Worm (Caenorhabditis elegans) whole organism, young adult: ENCODE results near the gene F31F6.3.

Experiments used
- C06A6.2 ChIP-seq: fragments of 200-800 bp; sonication (Bioruptor generic); conservative IDR thresholded peaks from 2 replicates; pipeline ENCODE4 v1.3.6; 2022; ENCODE audit warnings: missing genetic modification characterization, missing compliant biosample characterization
- F10E7.11 ChIP-seq: sonication (generic microtip); optimal IDR thresholded peaks from 2 replicates; lab custom pipeline; 2017; ENCODE audit warnings: mild to moderate bottlenecking, missing genetic modification characterization, moderate library complexity, missing compliant biosample characterization
- F22D6.2 ChIP-seq: sonication (generic microtip); optimal IDR thresholded peaks from 2 replicates; lab custom pipeline; 2016; ENCODE audit warnings: mild to moderate bottlenecking, missing genetic modification characterization, missing compliant biosample characterization
- F33H1.4 ChIP-seq: fragments of 200-800 bp; sonication (Bioruptor generic); IDR thresholded peaks from 2 replicates; pipeline ENCODE4 v1.3.6; 2022; ENCODE audit warnings: missing genetic modification reagents, missing genetic modification characterization, missing compliant biosample characterization
- F37B4.10 ChIP-seq: fragments of 200-800 bp; sonication (Bioruptor generic); IDR thresholded peaks from 2 replicates; pipeline ENCODE4 v1.3.6; 2022; ENCODE audit warnings: missing genetic modification characterization, missing compliant biosample characterization
- F39B2.1 ChIP-seq: fragments of 200-800 bp; sonication (Bioruptor generic); IDR thresholded peaks from 2 replicates; pipeline ENCODE4 v1.3.6; 2022; ENCODE audit warnings: missing genetic modification reagents, missing genetic modification characterization, missing compliant biosample characterization
- F52B5.7 ChIP-seq: sonication (generic microtip); optimal IDR thresholded peaks from 2 replicates; lab custom pipeline; 2016; ENCODE audit warnings: mild to moderate bottlenecking, missing genetic modification characterization, missing compliant biosample characterization
- F57C9.4 ChIP-seq: sonication (generic microtip); optimal IDR thresholded peaks from 2 replicates; lab custom pipeline; 2017; ENCODE audit warnings: mild to moderate bottlenecking, missing genetic modification characterization, missing compliant biosample characterization
- T07F8.4 ChIP-seq: sonication (generic microtip); optimal IDR thresholded peaks from 2 replicates; lab custom pipeline; 2016; ENCODE audit warnings: mild to moderate bottlenecking, missing genetic modification characterization, moderate library complexity, missing compliant biosample characterization
- T26A5.8 ChIP-seq: sonication (generic microtip); optimal IDR thresholded peaks from 2 replicates; lab custom pipeline; 2016; ENCODE audit warnings: missing genetic modification characterization, missing compliant biosample characterization
- Y56A3A.18 ChIP-seq: fragments of 200-800 bp; sonication (Bioruptor generic); IDR thresholded peaks from 2 replicates; pipeline ENCODE4 v1.3.6; 2022; ENCODE audit warnings: missing genetic modification reagents, missing genetic modification characterization, missing compliant biosample characterization
- Y67H2A.10 ChIP-seq: fragments of 200-800 bp; sonication (Bioruptor generic); conservative IDR thresholded peaks from 2 replicates; pipeline ENCODE4 v1.3.6; 2022; ENCODE audit warnings: missing genetic modification reagents, missing genetic modification characterization, missing compliant biosample characterization
- Y79H2A.3 ChIP-seq: fragments of 200-800 bp; sonication (Bioruptor generic); conservative IDR thresholded peaks from 2 replicates; pipeline ENCODE4 v1.3.6; 2022; ENCODE audit warnings: missing genetic modification reagents, missing genetic modification characterization, missing compliant biosample characterization
- athp-1 ChIP-seq: sonication (generic microtip); optimal IDR thresholded peaks from 2 replicates; lab custom pipeline; 2017; ENCODE audit warnings: mild to moderate bottlenecking, missing genetic modification characterization, missing compliant biosample characterization
- attf-6 ChIP-seq: fragments of 200-800 bp; sonication (Bioruptor generic); IDR thresholded peaks from 2 replicates; pipeline ENCODE4 v1.3.6; 2022; ENCODE audit warnings: missing genetic modification reagents, missing genetic modification characterization, missing compliant biosample characterization
- ccch-3 ChIP-seq: fragments of 200-800 bp; sonication (Bioruptor generic); optimal IDR thresholded peaks from 2 replicates; lab custom pipeline; 2018; ENCODE audit warnings: mild to moderate bottlenecking, missing genetic modification characterization, missing compliant biosample characterization
- cebp-2 ChIP-seq: fragments of 200-800 bp; sonication (Bioruptor generic); IDR thresholded peaks from 2 replicates; pipeline ENCODE4 v1.3.6; 2022; ENCODE audit warnings: missing genetic modification characterization, missing compliant biosample characterization
- ceh-100 ChIP-seq: fragments of 200-800 bp; sonication (Bioruptor generic); IDR thresholded peaks from 2 replicates; pipeline ENCODE4 v1.3.6; 2022; ENCODE audit warnings: missing genetic modification reagents, missing genetic modification characterization, missing compliant biosample characterization
- ceh-27 ChIP-seq: fragments of 200-800 bp; sonication (Bioruptor generic); optimal IDR thresholded peaks from 2 replicates; lab custom pipeline; 2018; ENCODE audit warnings: mild to moderate bottlenecking, missing genetic modification characterization, moderate library complexity, missing compliant biosample characterization
- ceh-40 ChIP-seq: fragments of 200-800 bp; sonication (Bioruptor generic); IDR thresholded peaks from 2 replicates; pipeline ENCODE4 v1.3.6; 2022; ENCODE audit warnings: missing genetic modification characterization, missing compliant biosample characterization
- egl-44 ChIP-seq: fragments of 200-800 bp; sonication (Bioruptor generic); IDR thresholded peaks from 2 replicates; pipeline ENCODE4 v1.3.6; 2022; ENCODE audit warnings: missing genetic modification reagents, missing genetic modification characterization, missing compliant biosample characterization
- fkh-3 ChIP-seq: sonication (generic microtip); optimal IDR thresholded peaks from 2 replicates; lab custom pipeline; 2016; ENCODE audit warnings: mild to moderate bottlenecking, missing genetic modification characterization, missing compliant biosample characterization
- him-1 ChIP-seq: sonication (generic microtip); optimal IDR thresholded peaks from 2 replicates; lab custom pipeline; 2016; ENCODE audit warnings: missing genotype, missing genetic modification reagents, missing genetic modification characterization, missing compliant biosample characterization
- hlh-12 ChIP-seq: sonication (generic microtip); optimal IDR thresholded peaks from 2 replicates; lab custom pipeline; 2016; ENCODE audit warnings: missing genetic modification characterization, missing compliant biosample characterization
- hmg-1.2 ChIP-seq: fragments of 200-800 bp; sonication (Bioruptor generic); IDR thresholded peaks from 2 replicates; pipeline ENCODE4 v1.3.6; 2022; ENCODE audit warnings: missing genetic modification reagents, missing genetic modification characterization, missing compliant biosample characterization
- lin-35 ChIP-seq, 3 experiments: fragments of 150-350 bp in 2 of 3; sonication (generic microtip) in 1 of 3; optimal IDR thresholded peaks; 2 replicates each; lab custom pipeline; 2014 to 2018; ENCODE audit warnings: missing biosample characterization in 3 of 3, missing genetic modification characterization in 3 of 3, missing genetic modification reagents in 3 of 3
- lin-40 ChIP-seq: sonication (generic microtip); optimal IDR thresholded peaks from 2 replicates; lab custom pipeline; 2016; ENCODE audit warnings: missing genetic modification characterization, mild to moderate bottlenecking, missing compliant biosample characterization, missing genotype, missing genetic modification reagents
- lsl-1 ChIP-seq: fragments of 200-800 bp; sonication (Bioruptor generic); optimal IDR thresholded peaks from 2 replicates; lab custom pipeline; 2018; ENCODE audit warnings: mild to moderate bottlenecking, missing genetic modification characterization, moderate library complexity, missing compliant biosample characterization
- lsy-27 ChIP-seq: sonication (generic microtip); optimal IDR thresholded peaks from 2 replicates; lab custom pipeline; 2017; ENCODE audit warnings: missing genetic modification characterization, mild to moderate bottlenecking, missing compliant biosample characterization, antibody characterized with exemption, missing genotype, borderline replicate concordance; ENCODE audit not compliant: insufficient read depth
- madf-3 ChIP-seq: fragments of 200-800 bp; sonication (Bioruptor generic); IDR thresholded peaks from 2 replicates; pipeline ENCODE4 v1.3.6; 2022; ENCODE audit warnings: missing genetic modification reagents, missing genetic modification characterization, missing compliant biosample characterization
- nhr-179 ChIP-seq: sonication (generic microtip); optimal IDR thresholded peaks from 2 replicates; lab custom pipeline; 2016; ENCODE audit warnings: mild to moderate bottlenecking, missing genetic modification characterization, missing compliant biosample characterization
- nhr-90 ChIP-seq: sonication (generic microtip); optimal IDR thresholded peaks from 2 replicates; lab custom pipeline; 2016; ENCODE audit warnings: missing genotype, mild to moderate bottlenecking, missing genetic modification characterization, missing compliant biosample characterization
- pbrm-1 ChIP-seq: fragments of 200-800 bp; sonication (Bioruptor generic); IDR thresholded peaks from 2 replicates; pipeline ENCODE4 v1.3.6; 2022; ENCODE audit warnings: missing genetic modification reagents, missing genetic modification characterization, missing compliant biosample characterization
- rec-8 ChIP-seq, 2 experiments: sonication (generic microtip); optimal IDR thresholded peaks; 2 replicates each; lab custom pipeline; 2016; ENCODE audit warnings: mild to moderate bottlenecking in 2 of 2, missing genetic modification characterization in 2 of 2, missing genetic modification reagents in 2 of 2, missing genotype in 2 of 2, missing biosample characterization in 1 of 2, missing compliant biosample characterization in 1 of 2, moderate library complexity in 1 of 2
- repo-1 ChIP-seq: sonication (generic microtip); optimal IDR thresholded peaks from 2 replicates; lab custom pipeline; 2017; ENCODE audit warnings: mild to moderate bottlenecking, missing genetic modification characterization, missing compliant biosample characterization
- rpc-1 ChIP-seq, 2 experiments: fragments of 150-350 bp in 1 of 2; sonication (generic microtip) in 1 of 2; optimal IDR thresholded peaks; 2 replicates each; lab custom pipeline; 2014 to 2018; ENCODE audit warnings: missing biosample characterization in 1 of 2, missing genetic modification characterization in 1 of 2, missing genetic modification reagents in 1 of 2, missing genotype in 1 of 2
- sdz-38 ChIP-seq: sonication (generic microtip); optimal IDR thresholded peaks from 2 replicates; lab custom pipeline; 2016; ENCODE audit warnings: missing genotype, missing genetic modification characterization, missing compliant biosample characterization
- sea-2 ChIP-seq: fragments of 200-800 bp; sonication (Bioruptor generic); IDR thresholded peaks from 2 replicates; pipeline ENCODE4 v1.3.6; 2022; ENCODE audit warnings: missing genetic modification characterization, missing compliant biosample characterization
- snpc-1.1 ChIP-seq: sonication (generic microtip); optimal IDR thresholded peaks from 2 replicates; lab custom pipeline; 2017; ENCODE audit warnings: missing genetic modification characterization, mild to moderate bottlenecking, missing compliant biosample characterization, antibody characterized with exemption, moderate library complexity, missing genotype, missing genetic modification reagents; ENCODE audit not compliant: insufficient read depth
- somi-1 ChIP-seq: fragments of 200-800 bp; sonication (Bioruptor generic); optimal IDR thresholded peaks from 2 replicates; lab custom pipeline; 2018; ENCODE audit warnings: mild to moderate bottlenecking, missing genetic modification characterization, missing compliant biosample characterization
- unc-130 ChIP-seq: sonication (generic microtip); optimal IDR thresholded peaks from 2 replicates; lab custom pipeline; 2016; ENCODE audit warnings: missing genetic modification reagents, missing genetic modification characterization, missing compliant biosample characterization
- xnd-1 ChIP-seq: sonication (generic microtip); optimal IDR thresholded peaks from 2 replicates; lab custom pipeline; 2016; ENCODE audit warnings: missing genotype, missing genetic modification reagents, missing genetic modification characterization, missing compliant biosample characterization
- zim-3 ChIP-seq: sonication (generic microtip); optimal IDR thresholded peaks from 2 replicates; lab custom pipeline; 2017; ENCODE audit warnings: mild to moderate bottlenecking, missing genetic modification characterization, moderate library complexity, missing compliant biosample characterization
- ztf-18 ChIP-seq: sonication (generic microtip); optimal IDR thresholded peaks from 2 replicates; lab custom pipeline; 2016; ENCODE audit warnings: missing genotype, mild to moderate bottlenecking, missing genetic modification characterization, missing compliant biosample characterization
- ztf-25 ChIP-seq: fragments of 200-800 bp; sonication (Bioruptor generic); IDR thresholded peaks from 2 replicates; pipeline ENCODE4 v1.3.6; 2022; ENCODE audit warnings: missing genetic modification reagents, missing genetic modification characterization, missing compliant biosample characterization

The F31F6.3 gene

DNA sequence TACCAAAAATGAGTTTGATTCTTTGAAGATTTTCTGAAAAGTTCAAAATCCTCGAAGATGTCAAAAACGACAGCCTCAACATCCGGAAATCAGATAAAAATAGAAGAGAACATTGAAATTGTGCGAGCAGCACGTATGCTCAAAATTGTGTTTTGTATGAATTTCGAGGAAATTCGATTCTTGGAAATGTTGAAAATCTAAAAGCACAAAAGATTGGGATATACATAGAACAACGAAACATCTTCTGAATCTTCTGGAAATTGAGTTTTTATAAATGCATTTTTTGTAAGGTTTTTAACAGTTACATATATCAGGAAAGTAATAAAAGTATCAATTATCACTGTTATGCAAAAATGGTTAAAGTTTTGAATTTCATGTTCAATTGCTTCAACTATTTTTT is 38.0 kb upstream of the F31F6.3 start (continued):
- TF ChIP-seq rec-8 (tag; optimal IDR thresholded peaks at IDR 0.05; lab: Kevin White, UChicago), result no peak
- no peak for TF ChIP-seq athp-1
- TF ChIP-seq ztf-18 (tag; lab: Kevin White, UChicago), result no peak
- TF ChIP-seq unc-130, result no peak

DNA sequence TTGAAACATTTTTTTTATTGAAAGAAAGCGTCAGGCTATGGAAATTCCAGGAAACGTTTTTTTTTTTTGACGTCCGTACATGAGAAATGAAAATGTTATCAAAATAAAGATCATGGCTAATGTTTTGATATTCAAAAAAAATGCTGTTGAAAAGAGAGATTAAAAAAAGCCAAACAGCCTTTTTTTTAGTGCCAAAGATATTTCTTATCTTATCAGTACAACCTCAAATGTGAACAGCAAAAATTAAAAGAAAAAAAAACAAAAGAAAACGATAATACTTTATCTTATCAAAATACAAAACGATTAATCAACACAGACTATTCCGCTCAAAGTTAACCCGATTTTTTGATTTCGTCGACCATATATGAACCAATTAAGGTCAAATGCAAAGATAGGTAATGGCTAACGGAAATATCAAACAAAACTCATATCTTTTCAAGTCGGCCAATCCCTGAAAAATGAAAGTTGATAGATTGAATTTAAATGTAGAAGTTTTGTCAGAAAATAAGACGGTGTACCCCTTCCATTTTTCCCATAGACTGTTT is 34.7 kb upstream of the F31F6.3 start:
- TF ChIP-seq nhr-90 (tag; lab: Kevin White, UChicago), result no peak
- TF ChIP-seq ztf-25 (GFP tag; lab: Robert Waterston, UW), result no peak
- no peak for TF ChIP-seq ceh-40 (GFP tag; lab: Robert Waterston, UW)
- TF ChIP-seq F33H1.4, result no peak
- no peak for TF ChIP-seq xnd-1 (tag; lab: Kevin White, UChicago)
- TF ChIP-seq sea-2, result no peak
- no peak for TF ChIP-seq F37B4.10 (GFP tag; lab: Robert Waterston, UW)
- TF ChIP-seq attf-6 (GFP tag; lab: Robert Waterston, UW), result no peak
- TF ChIP-seq F57C9.4 (tag; lab: Kevin White, UChicago), result no peak
- no peak for TF ChIP-seq ccch-3 (GFP tag; lab: Kevin White, UChicago)
- no peak for TF ChIP-seq hlh-12 (tag; lab: Kevin White, UChicago)
- TF ChIP-seq sdz-38 (tag; lab: Kevin White, UChicago), result no peak
- no peak for TF ChIP-seq F52B5.7
- no peak for TF ChIP-seq Y67H2A.10 (GFP tag; lab: Robert Waterston, UW)
- no peak for TF ChIP-seq lsy-27 (tag; lab: Kevin White, UChicago)
- no peak for TF ChIP-seq F39B2.1
- TF ChIP-seq pbrm-1, result no peak
- no peak for TF ChIP-seq Y79H2A.3
- no peak for TF ChIP-seq C06A6.2 (GFP tag; lab: Robert Waterston, UW)

DNA sequence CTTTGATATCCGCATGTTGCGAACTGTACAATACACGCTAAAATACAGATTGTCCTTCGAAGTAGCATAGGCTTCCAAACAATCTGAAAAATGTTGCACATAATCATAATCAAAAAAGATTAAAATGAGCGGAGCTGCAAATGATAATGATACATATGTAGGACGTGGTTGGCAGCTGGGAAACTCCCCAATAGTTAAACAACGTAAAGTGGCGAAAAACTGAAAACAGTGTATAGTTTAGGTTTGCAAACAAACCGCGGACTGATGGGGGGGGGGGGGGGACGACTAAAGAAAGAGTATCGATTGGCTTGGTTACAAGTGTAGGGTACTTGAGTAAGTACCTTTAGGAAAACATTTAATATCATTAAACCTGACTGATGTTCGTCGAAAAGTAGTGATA is 32.5 kb upstream of the F31F6.3 start, which contains the start of gene hex-5:
Gene hex-5 (minus strand): TSS at position 101 of the 400 bp plus-strand sequence.
- TF ChIP-seq F52B5.7, result no peak
- TF ChIP-seq lsl-1, result no peak
- no peak for TF ChIP-seq F10E7.11
- TF ChIP-seq madf-3 (GFP tag; lab: Robert Waterston, UW), result no peak
- no peak for TF ChIP-seq zim-3 (tag; lab: Kevin White, UChicago)
- TF ChIP-seq athp-1, result no peak
- TF ChIP-seq cebp-2 (GFP tag; lab: Robert Waterston, UW), result no peak
- TF ChIP-seq T26A5.8 (tag; lab: Kevin White, UChicago), result no peak

DNA sequence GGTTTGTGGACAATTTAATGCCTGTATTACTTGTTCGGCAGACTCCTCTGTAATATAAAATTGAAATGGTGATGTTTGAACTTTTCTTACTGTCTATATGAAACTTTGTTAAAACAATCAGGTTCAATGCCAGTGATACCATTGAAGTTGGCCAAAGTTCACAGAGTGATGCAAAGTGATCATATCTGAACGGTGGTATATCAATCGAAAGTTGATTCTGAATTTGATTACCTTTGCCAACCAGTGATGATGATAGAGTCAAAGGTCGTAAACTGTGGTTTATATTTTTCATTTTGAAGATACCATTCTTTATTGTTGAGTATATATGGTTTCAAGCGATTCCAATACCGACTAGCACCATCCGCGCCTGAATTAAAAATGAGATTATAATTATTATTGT is 30.8 kb upstream of the F31F6.3 start:
- TF ChIP-seq snpc-1.1 (tag; lab: Kevin White, UChicago), result no peak
- TF ChIP-seq T07F8.4 (tag; lab: Kevin White, UChicago), result no peak
- TF ChIP-seq him-1 (tag; lab: Kevin White, UChicago), result no peak
- TF ChIP-seq repo-1 (tag; lab: Kevin White, UChicago), result no peak
- no peak for TF ChIP-seq athp-1
- TF ChIP-seq fkh-3, result no peak
- TF ChIP-seq F22D6.2 (tag; lab: Kevin White, UChicago), result no peak
- no peak for TF ChIP-seq F10E7.11
- TF ChIP-seq rpc-1 (optimal IDR thresholded peaks at IDR 0.05; lab: Kevin White, UChicago), result no peak
- TF ChIP-seq rpc-1 (tag; optimal IDR thresholded peaks at IDR 0.05; lab: Kevin White, UChicago), result no peak
- TF ChIP-seq nhr-179, result no peak
- no peak for TF ChIP-seq somi-1
- no peak for TF ChIP-seq Y56A3A.18 (GFP tag; lab: Robert Waterston, UW)
- TF ChIP-seq rec-8 (tag; optimal IDR thresholded peaks at IDR 0.05; lab: Kevin White, UChicago), result no peak
- TF ChIP-seq ceh-100 (GFP tag; lab: Robert Waterston, UW), result no peak
- no peak for TF ChIP-seq lin-40 (tag; lab: Kevin White, UChicago)
- no peak for TF ChIP-seq ceh-27 (GFP tag; lab: Kevin White, UChicago)
- no peak for TF ChIP-seq egl-44 (GFP tag; lab: Robert Waterston, UW)
- no peak for TF ChIP-seq lin-35 (GFP tag; optimal IDR thresholded peaks at IDR 0.05; lab: Kevin White, UChicago)
- no peak for TF ChIP-seq hmg-1.2 (GFP tag; lab: Robert Waterston, UW)
